Worm (Caenorhabditis elegans) whole organism, late embryonic: Measurements from ENCODE around the gene blos-2.

ENCODE experiments used
- C08G9.2 ChIP-seq: sonication (generic microtip); optimal IDR thresholded peaks from 2 replicates; lab custom pipeline; 2016; ENCODE audit warnings: mild to moderate bottlenecking, missing genetic modification characterization, moderate library complexity, missing compliant biosample characterization
- F13H6.1 ChIP-seq: sonication (generic microtip); optimal IDR thresholded peaks from 2 replicates; lab custom pipeline; 2016; ENCODE audit warnings: missing genetic modification characterization, missing compliant biosample characterization
- dmd-4 ChIP-seq: sonication (generic microtip); optimal IDR thresholded peaks from 2 replicates; lab custom pipeline; 2016; ENCODE audit warnings: borderline replicate concordance, missing genetic modification characterization, missing compliant biosample characterization
- elt-2 ChIP-seq: sonication (generic microtip); optimal IDR thresholded peaks from 2 replicates; lab custom pipeline; 2016; ENCODE audit warnings: missing genetic modification reagents, missing genetic modification characterization, missing compliant biosample characterization
- ets-4 ChIP-seq: sonication (generic microtip); optimal IDR thresholded peaks from 2 replicates; lab custom pipeline; 2016; ENCODE audit warnings: missing genetic modification characterization, missing compliant biosample characterization
- fkh-10 ChIP-seq: fragments of 150-350 bp; optimal IDR thresholded peaks from 2 replicates; lab custom pipeline; 2014; ENCODE audit warnings: missing biosample characterization, missing genetic modification reagents, missing genetic modification characterization
- hlh-8 ChIP-seq: sonication (generic microtip); optimal IDR thresholded peaks from 2 replicates; lab custom pipeline; 2016; ENCODE audit warnings: missing genotype, missing genetic modification characterization, missing compliant biosample characterization
- pqm-1 ChIP-seq: sonication (generic microtip); optimal IDR thresholded peaks from 2 replicates; lab custom pipeline; 2016; ENCODE audit warnings: missing genetic modification characterization, missing compliant biosample characterization
- unc-86 ChIP-seq: sonication (generic microtip); optimal IDR thresholded peaks from 2 replicates; lab custom pipeline; 2016; ENCODE audit warnings: missing genetic modification characterization, missing compliant biosample characterization

- TF ChIP-seq pqm-1 (no peak), unc-86 (tag; lab: Kevin White, UChicago) (no peak), dmd-4 (tag; lab: Kevin White, UChicago) (no peak), elt-2 (tag; lab: Kevin White, UChicago) (no peak), fkh-10 (GFP tag; lab: Kevin White, UChicago) (no peak), hlh-8 (tag; lab: Kevin White, UChicago) (no peak), ets-4 (tag; lab: Kevin White, UChicago) (no peak), F13H6.1 (tag; lab: Kevin White, UChicago) (no peak), C08G9.2 (tag; lab: Kevin White, UChicago) (no peak)
These were observed 39.7 kb downstream of the blos-2 start for ce11 chrIV:6373721-6374120.
